Worm (Caenorhabditis elegans) whole organism, young adult: ENCODE data around the gene rabr-4.

ENCODE experiments used
- B0019.2 ChIP-seq: fragments of 200-800 bp; sonication (Bioruptor generic); conservative IDR thresholded peaks from 2 replicates; pipeline ENCODE4 v1.3.6; 2022; ENCODE audit warnings: missing genetic modification reagents, missing genetic modification characterization, missing compliant biosample characterization
- B0336.3 ChIP-seq: fragments of 200-800 bp; sonication (Bioruptor generic); IDR thresholded peaks from 2 replicates; pipeline ENCODE4 v1.3.6; 2022; ENCODE audit warnings: missing genetic modification characterization, missing compliant biosample characterization
- C17E4.6 ChIP-seq: fragments of 200-800 bp; sonication (Bioruptor generic); IDR thresholded peaks from 2 replicates; pipeline ENCODE4 v1.3.6; 2022; ENCODE audit warnings: missing genetic modification reagents, missing genetic modification characterization, missing compliant biosample characterization
- F22D6.2 ChIP-seq: sonication (generic microtip); optimal IDR thresholded peaks from 2 replicates; lab custom pipeline; 2016; ENCODE audit warnings: mild to moderate bottlenecking, missing genetic modification characterization, missing compliant biosample characterization
- F23B12.7 ChIP-seq: sonication (generic microtip); optimal IDR thresholded peaks from 2 replicates; lab custom pipeline; 2017; ENCODE audit warnings: missing genetic modification characterization, mild to moderate bottlenecking, missing compliant biosample characterization, antibody characterized with exemption, moderate library complexity; ENCODE audit not compliant: insufficient read depth
- F33H1.4 ChIP-seq: fragments of 200-800 bp; sonication (Bioruptor generic); IDR thresholded peaks from 2 replicates; pipeline ENCODE4 v1.3.6; 2022; ENCODE audit warnings: missing genetic modification reagents, missing genetic modification characterization, missing compliant biosample characterization
- F37B4.10 ChIP-seq: fragments of 200-800 bp; sonication (Bioruptor generic); IDR thresholded peaks from 2 replicates; pipeline ENCODE4 v1.3.6; 2022; ENCODE audit warnings: missing genetic modification characterization, missing compliant biosample characterization
- F39B2.1 ChIP-seq: fragments of 200-800 bp; sonication (Bioruptor generic); IDR thresholded peaks from 2 replicates; pipeline ENCODE4 v1.3.6; 2022; ENCODE audit warnings: missing genetic modification reagents, missing genetic modification characterization, missing compliant biosample characterization
- F57C9.4 ChIP-seq: sonication (generic microtip); optimal IDR thresholded peaks from 2 replicates; lab custom pipeline; 2017; ENCODE audit warnings: mild to moderate bottlenecking, missing genetic modification characterization, missing compliant biosample characterization
- K12H6.12 ChIP-seq: fragments of 200-800 bp; sonication (Bioruptor generic); optimal IDR thresholded peaks from 2 replicates; lab custom pipeline; 2018; ENCODE audit warnings: mild to moderate bottlenecking, missing genetic modification characterization, missing compliant biosample characterization
- Y53G8AR.9 ChIP-seq: fragments of 200-800 bp; sonication (Bioruptor generic); conservative IDR thresholded peaks from 2 replicates; pipeline ENCODE4 v1.3.6; 2022; ENCODE audit warnings: missing genetic modification reagents, missing genetic modification characterization, missing compliant biosample characterization
- Y56A3A.18 ChIP-seq: fragments of 200-800 bp; sonication (Bioruptor generic); IDR thresholded peaks from 2 replicates; pipeline ENCODE4 v1.3.6; 2022; ENCODE audit warnings: missing genetic modification reagents, missing genetic modification characterization, missing compliant biosample characterization
- Y79H2A.3 ChIP-seq: fragments of 200-800 bp; sonication (Bioruptor generic); conservative IDR thresholded peaks from 2 replicates; pipeline ENCODE4 v1.3.6; 2022; ENCODE audit warnings: missing genetic modification reagents, missing genetic modification characterization, missing compliant biosample characterization
- Y95B8A.8 ChIP-seq: fragments of 200-800 bp; sonication (Bioruptor generic); IDR thresholded peaks from 2 replicates; pipeline ENCODE4 v1.3.6; 2022; ENCODE audit warnings: missing genetic modification reagents, missing genetic modification characterization, missing compliant biosample characterization
- ZK185.1 ChIP-seq: sonication (generic microtip); optimal IDR thresholded peaks from 2 replicates; lab custom pipeline; 2016; ENCODE audit warnings: mild to moderate bottlenecking, missing genetic modification characterization, missing compliant biosample characterization; ENCODE audit not compliant: poor library complexity, severe bottlenecking
- atf-7 ChIP-seq: sonication (generic microtip); optimal IDR thresholded peaks from 2 replicates; lab custom pipeline; 2017; ENCODE audit warnings: mild to moderate bottlenecking, missing genetic modification characterization, missing compliant biosample characterization
- ceh-27 ChIP-seq: fragments of 200-800 bp; sonication (Bioruptor generic); optimal IDR thresholded peaks from 2 replicates; lab custom pipeline; 2018; ENCODE audit warnings: mild to moderate bottlenecking, missing genetic modification characterization, moderate library complexity, missing compliant biosample characterization
- die-1 ChIP-seq: sonication (generic microtip); optimal IDR thresholded peaks from 2 replicates; lab custom pipeline; 2016; ENCODE audit warnings: missing genotype, mild to moderate bottlenecking, missing genetic modification characterization, missing compliant biosample characterization
- efl-1 ChIP-seq: fragments of 150-350 bp; optimal IDR thresholded peaks from 2 replicates; lab custom pipeline; 2014; ENCODE audit warnings: missing biosample characterization, missing genetic modification reagents, missing genetic modification characterization
- egl-18 ChIP-seq: fragments of 200-800 bp; sonication (Bioruptor generic); IDR thresholded peaks from 2 replicates; pipeline ENCODE4 v1.3.6; 2022; ENCODE audit warnings: missing genetic modification reagents, missing genetic modification characterization, missing compliant biosample characterization
- egrh-3 ChIP-seq: fragments of 200-800 bp; sonication (Bioruptor generic); IDR thresholded peaks from 2 replicates; pipeline ENCODE4 v1.3.6; 2022; ENCODE audit warnings: missing genetic modification reagents, missing genetic modification characterization, missing compliant biosample characterization
- ekl-4 ChIP-seq: fragments of 200-800 bp; sonication (Bioruptor generic); IDR thresholded peaks from 2 replicates; pipeline ENCODE4 v1.3.6; 2022; ENCODE audit warnings: missing genetic modification reagents, missing genetic modification characterization, missing compliant biosample characterization
- ets-4 ChIP-seq: fragments of 200-800 bp; sonication (Bioruptor generic); optimal IDR thresholded peaks from 2 replicates; lab custom pipeline; 2018; ENCODE audit warnings: mild to moderate bottlenecking, missing genetic modification characterization, missing compliant biosample characterization
- fkh-3 ChIP-seq: sonication (generic microtip); optimal IDR thresholded peaks from 2 replicates; lab custom pipeline; 2016; ENCODE audit warnings: mild to moderate bottlenecking, missing genetic modification characterization, missing compliant biosample characterization
- gei-17 ChIP-seq: fragments of 200-800 bp; sonication (Bioruptor generic); optimal IDR thresholded peaks from 2 replicates; lab custom pipeline; 2018; ENCODE audit warnings: mild to moderate bottlenecking, missing genetic modification characterization, missing compliant biosample characterization
- hlh-12 ChIP-seq: sonication (generic microtip); optimal IDR thresholded peaks from 2 replicates; lab custom pipeline; 2016; ENCODE audit warnings: missing genetic modification characterization, missing compliant biosample characterization
- hmg-1.2 ChIP-seq: fragments of 200-800 bp; sonication (Bioruptor generic); IDR thresholded peaks from 2 replicates; pipeline ENCODE4 v1.3.6; 2022; ENCODE audit warnings: missing genetic modification reagents, missing genetic modification characterization, missing compliant biosample characterization
- hrde-1 ChIP-seq: sonication (generic microtip); optimal IDR thresholded peaks from 2 replicates; lab custom pipeline; 2016; ENCODE audit warnings: missing genetic modification characterization, mild to moderate bottlenecking, missing compliant biosample characterization, moderate library complexity, missing genotype, missing genetic modification reagents, borderline replicate concordance
- hsf-1 ChIP-seq: fragments of 200-800 bp; sonication (Bioruptor generic); IDR thresholded peaks from 2 replicates; pipeline ENCODE4 v1.3.6; 2022; ENCODE audit warnings: missing genetic modification reagents, missing genetic modification characterization, missing compliant biosample characterization
- lag-1 ChIP-seq: fragments of 200-800 bp; sonication (Bioruptor generic); IDR thresholded peaks from 2 replicates; pipeline ENCODE4 v1.3.6; 2022; ENCODE audit warnings: missing genetic modification reagents, missing genetic modification characterization, missing compliant biosample characterization
- lir-1 ChIP-seq: fragments of 200-800 bp; sonication (Bioruptor generic); conservative IDR thresholded peaks from 2 replicates; pipeline ENCODE4 v1.3.6; 2022; ENCODE audit warnings: missing genetic modification reagents, missing genetic modification characterization, missing compliant biosample characterization
- lsl-1 ChIP-seq: fragments of 200-800 bp; sonication (Bioruptor generic); optimal IDR thresholded peaks from 2 replicates; lab custom pipeline; 2018; ENCODE audit warnings: mild to moderate bottlenecking, missing genetic modification characterization, moderate library complexity, missing compliant biosample characterization
- mel-28 ChIP-seq: sonication (generic microtip); optimal IDR thresholded peaks from 2 replicates; lab custom pipeline; 2016; ENCODE audit warnings: borderline replicate concordance, mild to moderate bottlenecking, missing genetic modification characterization, missing compliant biosample characterization
- mxl-1 ChIP-seq: sonication (generic microtip); optimal IDR thresholded peaks from 2 replicates; lab custom pipeline; 2016; ENCODE audit warnings: missing genetic modification characterization, missing compliant biosample characterization
- nhr-120 ChIP-seq: fragments of 200-800 bp; sonication (Bioruptor generic); IDR thresholded peaks from 2 replicates; pipeline ENCODE4 v1.3.6; 2022; ENCODE audit warnings: missing genetic modification characterization, missing compliant biosample characterization
- nhr-179 ChIP-seq: sonication (generic microtip); optimal IDR thresholded peaks from 2 replicates; lab custom pipeline; 2016; ENCODE audit warnings: mild to moderate bottlenecking, missing genetic modification characterization, missing compliant biosample characterization
- pbrm-1 ChIP-seq: fragments of 200-800 bp; sonication (Bioruptor generic); IDR thresholded peaks from 2 replicates; pipeline ENCODE4 v1.3.6; 2022; ENCODE audit warnings: missing genetic modification reagents, missing genetic modification characterization, missing compliant biosample characterization
- rcor-1 ChIP-seq: fragments of 200-800 bp; sonication (Bioruptor generic); IDR thresholded peaks from 2 replicates; pipeline ENCODE4 v1.3.6; 2022; ENCODE audit warnings: missing genetic modification reagents, missing genetic modification characterization, missing compliant biosample characterization
- rec-8 ChIP-seq, 2 experiments: sonication (generic microtip); optimal IDR thresholded peaks; 2 replicates each; lab custom pipeline; 2016; ENCODE audit warnings: mild to moderate bottlenecking in 2 of 2, missing genetic modification characterization in 2 of 2, missing genetic modification reagents in 2 of 2, missing genotype in 2 of 2, missing biosample characterization in 1 of 2, missing compliant biosample characterization in 1 of 2, moderate library complexity in 1 of 2
- rpc-1 ChIP-seq, 2 experiments: fragments of 150-350 bp in 1 of 2; sonication (generic microtip) in 1 of 2; optimal IDR thresholded peaks; 2 replicates each; lab custom pipeline; 2014 to 2018; ENCODE audit warnings: missing biosample characterization in 1 of 2, missing genetic modification characterization in 1 of 2, missing genetic modification reagents in 1 of 2, missing genotype in 1 of 2
- snpc-1.1 ChIP-seq: sonication (generic microtip); optimal IDR thresholded peaks from 2 replicates; lab custom pipeline; 2017; ENCODE audit warnings: missing genetic modification characterization, mild to moderate bottlenecking, missing compliant biosample characterization, antibody characterized with exemption, moderate library complexity, missing genotype, missing genetic modification reagents; ENCODE audit not compliant: insufficient read depth
- tbp1 ChIP-seq: fragments of 200-800 bp; sonication (Bioruptor generic); optimal IDR thresholded peaks from 2 replicates; lab custom pipeline; 2018; ENCODE audit warnings: mild to moderate bottlenecking, missing genetic modification characterization, missing compliant biosample characterization
- unc-130 ChIP-seq: sonication (generic microtip); optimal IDR thresholded peaks from 2 replicates; lab custom pipeline; 2016; ENCODE audit warnings: missing genetic modification reagents, missing genetic modification characterization, missing compliant biosample characterization
- zim-3 ChIP-seq: sonication (generic microtip); optimal IDR thresholded peaks from 2 replicates; lab custom pipeline; 2017; ENCODE audit warnings: mild to moderate bottlenecking, missing genetic modification characterization, moderate library complexity, missing compliant biosample characterization
- ztf-26 ChIP-seq: sonication (generic microtip); optimal IDR thresholded peaks from 2 replicates; lab custom pipeline; 2017; ENCODE audit warnings: missing genetic modification characterization, missing compliant biosample characterization
- ztf-3 ChIP-seq: fragments of 200-800 bp; sonication (Bioruptor generic); optimal IDR thresholded peaks from 2 replicates; lab custom pipeline; 2018; ENCODE audit warnings: mild to moderate bottlenecking, missing genetic modification characterization, missing compliant biosample characterization

Gene rabr-4

ce11 chrV:16224027-16224426 lies 29.3 kb downstream of the rabr-4 start, which contains the start of gene stdh-2:
Gene stdh-2 (plus strand): TSS chrV:16224327.
- no peak for TF ChIP-seq Y56A3A.18
- TF ChIP-seq lag-1 (GFP tag; lab: Robert Waterston, UW), result no peak
- no peak for TF ChIP-seq rcor-1 (GFP tag; lab: Robert Waterston, UW)
- no peak for TF ChIP-seq nhr-179 (tag; lab: Kevin White, UChicago)
- no peak for TF ChIP-seq rec-8 (tag; optimal IDR thresholded peaks at IDR 0.05; lab: Kevin White, UChicago)
- TF ChIP-seq gei-17 (GFP tag; lab: Kevin White, UChicago), result no peak
- no peak for TF ChIP-seq F39B2.1
- no peak for TF ChIP-seq pbrm-1 (GFP tag; lab: Robert Waterston, UW)
- TF ChIP-seq F22D6.2, result no peak
- TF ChIP-seq C17E4.6 (GFP tag; lab: Robert Waterston, UW), result no peak
- TF ChIP-seq hrde-1 (tag; lab: Kevin White, UChicago), result no peak
- no peak for TF ChIP-seq efl-1 (GFP tag; lab: Kevin White, UChicago)
- TF ChIP-seq ztf-26, result no peak

ce11 chrV:16225524-16226116 lies 30.9 kb downstream of the rabr-4 start:
- TF ChIP-seq egrh-3 (0 out of 2 replicates have a peak, but pooled peaks have one; percentile 28), B0019.2 (no peak), snpc-1.1 (peak; percentile 92), nhr-120 (GFP tag; lab: Robert Waterston, UW) (no peak), ztf-3 (GFP tag; lab: Kevin White, UChicago) (no peak), F57C9.4 (tag; lab: Kevin White, UChicago) (no peak), mel-28 (tag; lab: Kevin White, UChicago) (no peak), zim-3 (no peak), ets-4 (no peak), hsf-1 (no peak), lsl-1 (GFP tag; lab: Kevin White, UChicago) (peak; percentile 64), F37B4.10 (GFP tag; lab: Robert Waterston, UW) (no peak), hmg-1.2 (GFP tag; lab: Robert Waterston, UW) (peak; percentile 91), F23B12.7 (peak; percentile 52), ekl-4 (GFP tag; lab: Robert Waterston, UW) (peak; percentile 65), die-1 (tag; lab: Kevin White, UChicago) (peak; percentile 45), hlh-12 (tag; lab: Kevin White, UChicago) (no peak), unc-130 (GFP tag; lab: Kevin White, UChicago) (peak; percentile 13), rpc-1 (optimal IDR thresholded peaks at IDR 0.05; lab: Kevin White, UChicago) (no peak), rpc-1 (tag; optimal IDR thresholded peaks at IDR 0.05; lab: Kevin White, UChicago) (peak; percentile 3), lir-1 (GFP tag; lab: Robert Waterston, UW) (no peak), egl-18 (GFP tag; lab: Robert Waterston, UW) (no peak), tbp1 (peak; percentile 70), Y79H2A.3 (no peak), Y56A3A.18 (0 out of 2 replicates have a peak, but pooled peaks have one; percentile 40), atf-7 (tag; lab: Kevin White, UChicago) (no peak), B0336.3 (GFP tag; lab: Robert Waterston, UW) (peak; percentile 65), ceh-27 (GFP tag; lab: Kevin White, UChicago) (no peak), pbrm-1 (GFP tag; lab: Robert Waterston, UW) (peak; percentile 86), ZK185.1 (tag; lab: Kevin White, UChicago) (no peak), Y53G8AR.9 (GFP tag; lab: Robert Waterston, UW) (0 out of 2 replicates have a peak, but pooled peaks have one; percentile 44), mxl-1 (tag; lab: Kevin White, UChicago) (no peak), fkh-3 (tag; lab: Kevin White, UChicago) (no peak), Y95B8A.8 (GFP tag; lab: Robert Waterston, UW) (no peak), F33H1.4 (GFP tag; lab: Robert Waterston, UW) (peak; percentile 14; the same call in 1 of the 2 replicates), K12H6.12 (tag; lab: Kevin White, UChicago) (no peak)
